Fruit fly (Drosophila melanogaster): ENCODE measurements around the gene tara.

DNA sequence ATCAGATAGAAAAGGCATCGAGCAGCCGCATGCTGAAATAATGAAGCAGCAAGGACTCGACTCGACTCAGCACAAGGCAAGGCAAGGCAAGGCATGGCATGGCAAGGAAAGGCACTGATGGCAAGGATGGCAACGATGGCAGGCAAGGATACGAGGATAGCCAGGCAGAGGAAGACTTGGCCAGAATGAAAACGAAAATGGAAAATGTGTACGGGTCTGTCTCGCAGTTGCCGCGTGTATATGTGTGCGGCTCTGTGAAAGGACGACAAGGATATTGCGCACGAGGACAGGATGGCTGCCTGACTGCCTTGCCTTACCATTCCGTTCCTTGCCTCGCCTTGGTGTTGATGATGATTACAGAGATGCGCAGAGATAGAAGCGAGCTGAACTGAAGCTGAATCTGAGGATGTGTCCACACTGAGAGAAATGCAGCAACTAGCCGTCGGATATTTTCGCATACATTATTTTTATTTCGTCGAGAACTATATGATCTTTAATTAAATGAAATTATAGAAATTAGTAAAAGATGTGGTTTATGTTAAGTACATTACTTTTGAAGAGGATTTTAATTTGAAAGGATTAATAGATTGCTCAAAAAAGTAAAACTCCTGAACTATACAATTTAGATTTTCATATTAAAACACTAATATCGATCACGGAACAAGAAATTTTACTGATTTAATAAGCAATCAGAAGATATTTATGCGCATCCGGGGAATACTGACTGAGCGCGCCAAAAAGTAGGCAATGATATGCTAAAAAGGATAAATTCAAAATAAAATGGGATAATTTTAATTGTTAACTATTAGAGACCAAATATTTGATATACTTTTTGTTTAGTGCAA, 10.8 kb upstream of the tara start:
- TF ChIP-seq psq (optimal IDR thresholded peaks at IDR 0.05) (no peak), insv (optimal IDR thresholded peaks at IDR 0.05) (no peak), Sin3A (optimal IDR thresholded peaks at IDR 0.05) (no peak), ttk (optimal IDR thresholded peaks at IDR 0.05) (no peak), h (optimal IDR thresholded peaks at IDR 0.05) (no peak), Myc (optimal IDR thresholded peaks at IDR 0.05) (no peak)

Measured in Kc167 (cell line).